Worm (Caenorhabditis elegans) whole organism, L3 larva: ENCODE data around the gene T19C3.3.

Experiments
- aly-2 ChIP-seq: fragments of 150-350 bp; optimal IDR thresholded peaks from 2 replicates; lab custom pipeline; 2014; ENCODE audit warnings: missing biosample characterization, missing genetic modification characterization
- ceh-16 ChIP-seq: sonication (generic microtip); optimal IDR thresholded peaks from 2 replicates; lab custom pipeline; 2017; ENCODE audit warnings: missing biosample characterization, missing genetic modification characterization
- egl-27 ChIP-seq: sonication (generic microtip); optimal IDR thresholded peaks from 4 replicates; lab custom pipeline; 2017; ENCODE audit warnings: missing biosample characterization, missing genetic modification reagents, missing genetic modification characterization
- egl-5 ChIP-seq: fragments of 150-350 bp; optimal IDR thresholded peaks from 2 replicates; lab custom pipeline; 2017; ENCODE audit warnings: missing biosample characterization, missing genetic modification reagents, missing genetic modification characterization, inconsistent platforms
- elt-3 ChIP-seq, 3 experiments: fragments of 150-350 bp in 1 of 3; sonication (generic microtip) in 2 of 3; optimal IDR thresholded peaks; 2 replicates in 2 of 3; 4 replicates in 1 of 3; lab custom pipeline; 2014 to 2017; ENCODE audit warnings: missing biosample characterization in 3 of 3, missing genetic modification characterization in 3 of 3
- mdl-1 ChIP-seq: fragments of 150-350 bp; optimal IDR thresholded peaks from 2 replicates; lab custom pipeline; 2014; ENCODE audit warnings: missing biosample characterization, missing genetic modification characterization
- nhr-11 ChIP-seq: fragments of 150-350 bp; optimal IDR thresholded peaks from 2 replicates; lab custom pipeline; 2014; ENCODE audit warnings: missing biosample characterization, missing genetic modification characterization
- nhr-28 ChIP-seq: fragments of 150-350 bp; optimal IDR thresholded peaks from 2 replicates; lab custom pipeline; 2014; ENCODE audit warnings: missing biosample characterization, missing genetic modification characterization
- tbx-2 ChIP-seq: sonication (generic microtip); optimal IDR thresholded peaks from 2 replicates; lab custom pipeline; 2016; ENCODE audit warnings: mild to moderate bottlenecking, missing genetic modification characterization, missing compliant biosample characterization

DNA sequence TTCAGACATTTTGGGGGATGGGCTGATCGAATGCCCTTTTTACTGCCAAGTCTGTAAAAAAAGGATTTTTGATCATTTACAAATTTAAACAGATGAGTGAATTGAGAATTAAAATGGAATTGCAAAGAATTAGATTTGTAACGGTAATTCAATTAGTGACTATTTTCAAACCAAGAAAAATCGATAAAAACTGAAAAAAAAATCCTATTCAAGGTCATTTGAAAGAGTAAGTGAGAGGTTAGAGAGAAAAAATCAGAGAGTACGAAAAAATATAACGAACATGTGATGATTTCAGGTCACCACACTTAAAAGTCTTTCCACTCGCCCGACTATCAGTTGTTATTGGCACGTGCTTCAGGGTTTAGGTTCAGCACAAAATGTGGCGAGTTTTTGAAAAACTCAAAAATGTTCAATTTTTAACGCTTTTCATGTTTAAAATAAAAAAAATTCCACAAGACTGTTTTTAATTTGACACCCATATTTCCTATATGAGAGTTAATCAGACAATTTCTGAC lies 5.9 kb upstream of the T19C3.3 start, which contains the start of gene T19C3.4:
- TF ChIP-seq elt-3 (tag; optimal IDR thresholded peaks at IDR 0.05; lab: Kevin White, UChicago) (no peak), egl-5 (no peak), ceh-16 (tag; lab: Kevin White, UChicago) (no peak), tbx-2 (tag; lab: Kevin White, UChicago) (no peak), egl-27 (tag; lab: Kevin White, UChicago) (no peak), mdl-1 (no peak), nhr-28 (no peak), aly-2 (no peak), nhr-11 (no peak)
